Worm (Caenorhabditis elegans) whole organism, L2 larva: Measurements from ENCODE around the gene F43C11.2.

Experiments used
- C34F6.9 ChIP-seq: fragments of 150-350 bp; optimal IDR thresholded peaks from 2 replicates; lab custom pipeline; 2014; ENCODE audit warnings: missing biosample characterization, missing genetic modification characterization
- R02D3.7 ChIP-seq: fragments of 150-350 bp; optimal IDR thresholded peaks from 2 replicates; lab custom pipeline; 2014; ENCODE audit warnings: missing biosample characterization, missing genetic modification characterization
- Y55F3AM.14 ChIP-seq: fragments of 200-800 bp; sonication (Bioruptor generic); optimal IDR thresholded peaks from 2 replicates; lab custom pipeline; 2018; ENCODE audit warnings: mild to moderate bottlenecking, missing genetic modification characterization, missing compliant biosample characterization
- alr-1 ChIP-seq: fragments of 150-350 bp; optimal IDR thresholded peaks from 2 replicates; lab custom pipeline; 2014; ENCODE audit warnings: missing biosample characterization, missing genetic modification characterization
- aly-2 ChIP-seq: fragments of 150-350 bp; optimal IDR thresholded peaks from 2 replicates; lab custom pipeline; 2014; ENCODE audit warnings: missing biosample characterization, missing genetic modification characterization
- ama-1 ChIP-seq: fragments of 150-350 bp; optimal IDR thresholded peaks from 2 replicates; lab custom pipeline; 2018; ENCODE audit warnings: inconsistent platforms
- blmp-1 ChIP-seq: sonication (generic microtip); optimal IDR thresholded peaks from 2 replicates; lab custom pipeline; 2017; ENCODE audit warnings: missing genetic modification characterization, mild to moderate bottlenecking, missing compliant biosample characterization, antibody characterized with exemption, moderate library complexity; ENCODE audit not compliant: insufficient read depth
- ceh-82 ChIP-seq: fragments of 150-350 bp; optimal IDR thresholded peaks from 2 replicates; lab custom pipeline; 2014; ENCODE audit warnings: missing biosample characterization, missing genetic modification characterization
- dmd-4 ChIP-seq: sonication (generic microtip); optimal IDR thresholded peaks from 2 replicates; lab custom pipeline; 2017; ENCODE audit warnings: missing biosample characterization, missing genetic modification characterization
- elt-1 ChIP-seq: fragments of 150-350 bp; optimal IDR thresholded peaks from 2 replicates; lab custom pipeline; 2014; ENCODE audit warnings: missing biosample characterization, missing genetic modification characterization
- fos-1 ChIP-seq: fragments of 150-350 bp; optimal IDR thresholded peaks from 2 replicates; lab custom pipeline; 2014; ENCODE audit warnings: missing biosample characterization, missing genetic modification characterization
- lin-11 ChIP-seq: fragments of 150-350 bp; sonication (generic microtip); optimal IDR thresholded peaks from 2 replicates; lab custom pipeline; 2014; ENCODE audit warnings: missing biosample characterization, missing genetic modification characterization, inconsistent platforms, mixed read lengths
- lin-13 ChIP-seq: fragments of 150-350 bp; optimal IDR thresholded peaks from 2 replicates; lab custom pipeline; 2014; ENCODE audit warnings: missing biosample characterization, missing genetic modification reagents, missing genetic modification characterization
- lin-39 ChIP-seq: fragments of 150-350 bp; optimal IDR thresholded peaks from 2 replicates; lab custom pipeline; 2014; ENCODE audit warnings: missing biosample characterization, missing genetic modification reagents, missing genetic modification characterization
- lsy-2 ChIP-seq, 2 experiments: fragments of 150-350 bp in 1 of 2; sonication (generic microtip) in 1 of 2; optimal IDR thresholded peaks; 2 replicates each; lab custom pipeline; 2014 to 2017; ENCODE audit warnings: missing biosample characterization in 2 of 2, missing genetic modification characterization in 2 of 2
- mab-5 ChIP-seq: fragments of 150-350 bp; optimal IDR thresholded peaks from 2 replicates; lab custom pipeline; 2014; ENCODE audit warnings: missing biosample characterization, missing genetic modification characterization
- mbf-1 ChIP-seq: sonication (generic microtip); optimal IDR thresholded peaks from 2 replicates; lab custom pipeline; 2017; ENCODE audit warnings: missing biosample characterization, missing genetic modification characterization
- nhr-12 ChIP-seq: fragments of 150-350 bp; optimal IDR thresholded peaks from 2 replicates; lab custom pipeline; 2014; ENCODE audit warnings: missing biosample characterization, missing genetic modification characterization
- nhr-129 ChIP-seq: fragments of 150-350 bp; optimal IDR thresholded peaks from 2 replicates; lab custom pipeline; 2014; ENCODE audit warnings: missing biosample characterization, missing genetic modification characterization
- nhr-21 ChIP-seq: fragments of 150-350 bp; optimal IDR thresholded peaks from 2 replicates; lab custom pipeline; 2014; ENCODE audit warnings: missing biosample characterization, missing genetic modification characterization
- nhr-23 ChIP-seq: fragments of 150-350 bp; optimal IDR thresholded peaks from 2 replicates; lab custom pipeline; 2014; ENCODE audit warnings: missing biosample characterization, missing genetic modification reagents, missing genetic modification characterization
- nhr-237 ChIP-seq: fragments of 150-350 bp; optimal IDR thresholded peaks from 2 replicates; lab custom pipeline; 2014; ENCODE audit warnings: missing biosample characterization, missing genetic modification characterization
- nhr-25 ChIP-seq: fragments of 150-350 bp; sonication (generic microtip); optimal IDR thresholded peaks from 3 replicates; lab custom pipeline; 2014; ENCODE audit warnings: missing biosample characterization, missing genetic modification characterization
- nhr-6 ChIP-seq: fragments of 150-350 bp; optimal IDR thresholded peaks from 2 replicates; lab custom pipeline; 2014; ENCODE audit warnings: missing biosample characterization, missing genetic modification characterization
- sem-4 ChIP-seq: fragments of 150-350 bp; optimal IDR thresholded peaks from 2 replicates; lab custom pipeline; 2014; ENCODE audit warnings: missing biosample characterization, missing genetic modification reagents, missing genetic modification characterization
- skn-1 ChIP-seq: sonication (generic microtip); optimal IDR thresholded peaks from 2 replicates; lab custom pipeline; 2017; ENCODE audit warnings: missing biosample characterization, missing genetic modification characterization
- sma-3 ChIP-seq: sonication (generic microtip); optimal IDR thresholded peaks from 2 replicates; lab custom pipeline; 2016; ENCODE audit warnings: missing genetic modification reagents, missing genetic modification characterization, missing compliant biosample characterization
- sma-9 ChIP-seq, 2 experiments: fragments of 150-350 bp in 1 of 2; sonication (generic microtip) in 1 of 2; optimal IDR thresholded peaks; 2 replicates each; lab custom pipeline; 2014 to 2016; ENCODE audit warnings: missing genetic modification characterization in 2 of 2, mild to moderate bottlenecking in 1 of 2, missing biosample characterization in 1 of 2, missing compliant biosample characterization in 1 of 2, missing genetic modification reagents in 1 of 2, moderate library complexity in 1 of 2
- snpc-4 ChIP-seq: fragments of 150-350 bp; optimal IDR thresholded peaks from 2 replicates; lab custom pipeline; 2014; ENCODE audit warnings: missing biosample characterization, missing genetic modification characterization
- unc-39 ChIP-seq: fragments of 150-350 bp; optimal IDR thresholded peaks from 2 replicates; lab custom pipeline; 2014; ENCODE audit warnings: missing biosample characterization, missing genetic modification characterization
- unc-55 ChIP-seq: fragments of 150-350 bp; sonication (generic microtip); optimal IDR thresholded peaks from 3 replicates; lab custom pipeline; 2014; ENCODE audit warnings: missing biosample characterization, missing genetic modification reagents, missing genetic modification characterization
- unc-62 ChIP-seq: fragments of 150-350 bp; optimal IDR thresholded peaks from 2 replicates; lab custom pipeline; 2014; ENCODE audit warnings: missing biosample characterization, missing genetic modification reagents, missing genetic modification characterization
- zag-1 ChIP-seq: fragments of 150-350 bp; optimal IDR thresholded peaks from 2 replicates; lab custom pipeline; 2014; ENCODE audit warnings: missing biosample characterization, missing genetic modification characterization
- ztf-11 ChIP-seq: sonication (generic microtip); optimal IDR thresholded peaks from 2 replicates; lab custom pipeline; 2017; ENCODE audit warnings: missing biosample characterization, missing genetic modification characterization
- ztf-4 ChIP-seq: fragments of 150-350 bp; optimal IDR thresholded peaks from 2 replicates; lab custom pipeline; 2014; ENCODE audit warnings: missing biosample characterization, missing genetic modification characterization

F43C11.2 gene

DNA sequence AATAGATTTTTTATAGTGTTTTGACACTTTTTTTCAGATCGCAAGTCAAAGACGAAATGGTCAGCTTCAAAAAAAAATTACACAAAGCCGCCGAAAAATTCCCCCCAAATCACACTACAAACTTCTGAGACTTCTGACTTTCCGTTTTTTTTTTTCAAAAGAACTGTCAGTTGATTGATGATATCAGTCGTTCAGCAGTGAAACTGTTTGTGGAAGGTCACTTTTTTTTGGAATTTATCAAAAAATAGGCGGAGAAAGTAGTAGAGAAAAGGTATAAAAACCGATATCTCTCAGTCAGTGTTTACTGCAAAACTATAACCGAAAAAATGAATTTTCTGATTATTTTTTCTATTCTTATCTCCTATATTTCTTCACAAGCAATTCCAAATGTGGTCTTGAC, 1.6 kb upstream of the F43C11.2 start, which contains the start of gene F43C11.3:
F43C11.3 (plus strand) TSS at position 301 of the 400 bp plus-strand sequence.
- TF ChIP-seq unc-55 = no peak
- TF ChIP-seq lin-13 (GFP tag; lab: Kevin White, UChicago) = no peak

DNA sequence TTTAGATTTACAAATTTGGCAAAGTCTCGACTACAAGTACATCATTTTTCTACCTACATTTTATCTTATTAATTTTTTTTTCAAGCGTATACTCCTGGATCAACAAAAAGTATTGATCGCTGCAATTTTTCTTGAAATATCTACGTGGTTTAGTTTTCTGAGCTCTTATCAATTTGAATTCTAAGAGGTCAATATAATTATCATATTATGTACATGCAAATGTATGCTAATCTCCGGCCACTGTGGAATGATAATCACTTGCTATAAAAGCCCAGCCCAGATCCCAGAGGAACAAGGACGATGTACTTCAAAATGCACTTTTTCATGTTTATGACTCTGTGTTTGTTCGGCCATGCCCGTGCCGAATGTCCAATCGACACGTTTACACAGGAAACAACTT, 2.2 kb downstream of the F43C11.2 start, which contains the start of gene F43C11.1:
F43C11.1 (plus strand) TSS at position 301 of the 400 bp plus-strand sequence.
- TF ChIP-seq zag-1 (tag; lab: Kevin White, UChicago) (no peak), nhr-25 (tag; lab: Kevin White, UChicago) (no peak), lin-11 (tag; lab: Kevin White, UChicago) (no peak), snpc-4 (no peak), ztf-4 (tag; lab: Kevin White, UChicago) (no peak), ztf-11 (tag; lab: Kevin White, UChicago) (no peak), sma-3 (GFP tag; lab: Kevin White, UChicago) (no peak), ceh-82 (tag; lab: Kevin White, UChicago) (no peak), sma-9 (GFP tag; optimal IDR thresholded peaks at IDR 0.05; lab: Kevin White, UChicago) (no peak), sma-9 (tag; optimal IDR thresholded peaks at IDR 0.05; lab: Kevin White, UChicago) (no peak), skn-1 (no peak), nhr-129 (no peak), lsy-2 (tag; optimal IDR thresholded peaks at IDR 0.05; lab: Kevin White, UChicago) (no peak), aly-2 (no peak)

DNA sequence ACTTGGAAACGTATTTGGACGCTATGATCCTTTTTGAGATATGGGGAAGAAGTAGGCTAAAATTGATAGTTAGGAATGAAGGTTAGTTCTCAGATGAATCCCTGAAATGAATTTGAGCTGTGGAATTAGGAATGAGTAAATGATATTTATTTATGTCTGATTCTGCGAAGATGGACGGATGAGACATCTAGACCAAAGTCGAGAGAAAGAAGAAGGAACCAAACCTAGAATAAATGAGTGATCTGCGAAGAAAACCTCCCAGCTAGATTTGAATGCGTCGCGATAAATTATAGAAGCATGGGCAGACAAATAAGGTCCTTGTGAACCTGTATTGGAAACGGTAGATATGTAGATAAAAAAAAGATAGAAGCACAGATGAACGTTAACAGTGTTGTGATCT, 5.4 kb downstream of the F43C11.2 start, which contains the start of gene F43C11.16:
F43C11.16 (minus strand) TSS at position 101 of the 400 bp plus-strand sequence.
- TF ChIP-seq alr-1 (no peak), zag-1 (tag; lab: Kevin White, UChicago) (no peak), ztf-4 (tag; lab: Kevin White, UChicago) (no peak), ama-1 (lab: Kevin White, UChicago) (no peak), nhr-237 (tag; lab: Kevin White, UChicago) (no peak), nhr-6 (tag; lab: Kevin White, UChicago) (no peak), nhr-23 (tag; lab: Kevin White, UChicago) (no peak), sma-9 (GFP tag; optimal IDR thresholded peaks at IDR 0.05; lab: Kevin White, UChicago) (no peak), sma-9 (tag; optimal IDR thresholded peaks at IDR 0.05; lab: Kevin White, UChicago) (no peak), dmd-4 (tag; lab: Kevin White, UChicago) (no peak), sem-4 (no peak), elt-1 (tag; lab: Kevin White, UChicago) (no peak), Y55F3AM.14 (GFP tag; lab: Kevin White, UChicago) (no peak), lin-39 (no peak), R02D3.7 (tag; lab: Kevin White, UChicago) (no peak), mbf-1 (tag; lab: Kevin White, UChicago) (no peak)

DNA sequence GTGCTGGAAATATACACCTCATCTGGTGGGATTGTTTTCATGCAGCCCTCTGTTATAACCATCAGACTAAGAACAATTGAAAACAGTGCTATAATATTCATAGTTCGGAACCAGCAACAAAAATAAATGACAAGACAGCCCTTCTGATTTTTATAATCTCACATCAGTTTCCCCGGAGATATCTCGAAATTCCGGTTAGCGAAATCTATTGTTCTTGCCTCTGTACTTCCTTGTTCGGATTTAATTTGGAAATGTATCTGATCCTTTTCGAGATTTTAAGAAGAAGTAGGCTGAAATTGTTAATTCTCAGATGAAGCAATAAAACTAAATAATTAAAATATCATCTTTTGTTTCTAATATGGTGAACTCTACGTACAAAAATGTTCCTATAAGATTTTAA, 9.1 kb downstream of the F43C11.2 start, which contains the start of gene F43C11.11:
F43C11.11 (minus strand) TSS at position 101 of the 400 bp plus-strand sequence.
- TF ChIP-seq lin-13 (GFP tag; lab: Kevin White, UChicago) (no peak), aly-2 (no peak), nhr-6 (tag; lab: Kevin White, UChicago) (no peak), C34F6.9 (tag; lab: Kevin White, UChicago) (no peak), nhr-25 (tag; lab: Kevin White, UChicago) (no peak), nhr-12 (tag; lab: Kevin White, UChicago) (no peak), R02D3.7 (tag; lab: Kevin White, UChicago) (no peak), blmp-1 (tag; lab: Kevin White, UChicago) (no peak), lin-11 (tag; lab: Kevin White, UChicago) (no peak)

DNA sequence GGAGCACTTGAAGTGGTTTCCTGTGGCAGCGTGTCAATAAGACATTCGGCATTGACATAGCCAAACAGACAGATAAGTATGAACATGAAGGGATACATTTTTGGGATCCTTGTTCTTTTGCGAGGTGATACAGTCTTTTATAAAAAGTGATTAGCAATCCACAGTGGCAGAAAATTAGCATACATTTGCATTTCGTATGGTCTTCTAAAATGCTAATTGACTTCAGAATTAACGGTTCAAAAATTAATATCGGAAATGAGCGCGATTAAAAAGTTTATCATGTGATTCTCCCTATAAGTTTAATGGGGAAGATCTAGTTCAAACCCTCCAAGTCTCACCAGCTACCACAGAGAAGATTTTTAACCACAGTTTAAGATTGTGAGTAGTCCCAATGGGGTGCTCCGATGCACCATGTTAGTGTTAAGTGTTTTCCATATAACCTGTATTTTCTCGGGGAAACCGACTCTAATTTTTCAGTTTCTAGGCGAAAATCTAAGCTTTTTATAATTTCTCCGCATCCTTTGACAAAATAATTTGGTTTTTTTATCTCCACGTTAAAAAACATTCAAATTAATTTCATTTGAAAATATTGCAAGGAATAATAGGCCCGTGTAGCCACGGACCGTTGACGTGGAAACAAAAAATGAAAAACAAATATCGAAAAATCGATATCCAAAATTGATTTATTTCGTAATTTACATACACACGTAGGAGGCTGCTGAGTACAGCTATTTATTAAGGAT, 12.2 kb downstream of the F43C11.2 start, which contains the start of the genes F43C11.12 and F16G10.5:
F43C11.12 (minus strand) TSS at position 101 of the 743 bp plus-strand sequence.
F16G10.5 (plus strand) TSS at position 693 of the 743 bp plus-strand sequence.
- TF ChIP-seq nhr-21 (tag; lab: Kevin White, UChicago) (no peak), unc-39 (tag; lab: Kevin White, UChicago) (no peak), nhr-6 (tag; lab: Kevin White, UChicago) (no peak), lin-13 (GFP tag; lab: Kevin White, UChicago) (no peak), Y55F3AM.14 (GFP tag; lab: Kevin White, UChicago) (no peak), lin-39 (no peak), elt-1 (tag; lab: Kevin White, UChicago) (no peak), zag-1 (tag; lab: Kevin White, UChicago) (no peak), mab-5 (no peak), ceh-82 (tag; lab: Kevin White, UChicago) (no peak), unc-62 (GFP tag; lab: Kevin White, UChicago) (no peak), sem-4 (no peak), fos-1 (tag; lab: Kevin White, UChicago) (no peak), skn-1 (no peak), aly-2 (no peak)
